Fruit fly (Drosophila melanogaster) whole organism, pupa: ENCODE results near the gene Prosbeta2R2.

Experiments used
- CG12605 ChIP-seq: fragments of 200-800 bp; sonication (Bioruptor generic); IDR thresholded peaks from 2 replicates; pipeline ENCODE4 v1.3.6; 2022; ENCODE audit warnings: missing biosample characterization, missing genetic modification characterization
- CG32121 ChIP-seq: fragments of 200-800 bp; sonication (Bioruptor generic); IDR thresholded peaks from 2 replicates; pipeline ENCODE4 v1.3.6; 2022; ENCODE audit warnings: missing biosample characterization, missing genetic modification characterization
- CG8159 ChIP-seq: fragments of 200-800 bp; sonication (Bioruptor generic); optimal IDR thresholded peaks from 3 replicates; lab custom pipeline; 2018; ENCODE audit warnings: missing biosample characterization, mild to moderate bottlenecking, missing genetic modification characterization, moderate library complexity
- CG8301 ChIP-seq: fragments of 200-800 bp; sonication (Bioruptor generic); optimal IDR thresholded peaks from 2 replicates; lab custom pipeline; 2018; ENCODE audit warnings: missing biosample characterization, mild to moderate bottlenecking, missing genetic modification characterization
- CG9948 ChIP-seq: fragments of 200-800 bp; sonication (Bioruptor generic); optimal IDR thresholded peaks from 2 replicates; lab custom pipeline; 2018; ENCODE audit warnings: missing biosample characterization, mild to moderate bottlenecking, missing genetic modification characterization, moderate library complexity
- EcR ChIP-seq: fragments of 200-800 bp; sonication (Bioruptor generic); optimal IDR thresholded peaks from 3 replicates; lab custom pipeline; 2019; ENCODE audit warnings: missing biosample characterization, missing genetic modification characterization, mild to moderate bottlenecking, moderate library complexity, missing genetic modification reagents
- Ets98B ChIP-seq: fragments of 200-800 bp; sonication (Bioruptor generic); IDR thresholded peaks from 2 replicates; pipeline ENCODE4 v1.3.6; 2022; ENCODE audit warnings: missing biosample characterization, missing genetic modification characterization
- Pif1B ChIP-seq: fragments of 200-800 bp; sonication (Bioruptor generic); optimal IDR thresholded peaks from 3 replicates; lab custom pipeline; 2016; ENCODE audit warnings: missing biosample characterization, missing genetic modification characterization
- fd96Ca ChIP-seq: fragments of 200-800 bp; sonication (Bioruptor generic); IDR thresholded peaks from 3 replicates; pipeline ENCODE4 v1.3.6; 2022; ENCODE audit warnings: missing biosample characterization, missing genetic modification characterization
- gl ChIP-seq: fragments of 200-800 bp; sonication (Bioruptor generic); optimal IDR thresholded peaks from 2 replicates; lab custom pipeline; 2018; ENCODE audit warnings: missing biosample characterization, mild to moderate bottlenecking, missing genetic modification characterization

dm6 chr3R:5261262-5261661 lies 41.9 kb upstream of the Prosbeta2R2 start:
- TF ChIP-seq CG8159 (no peak), CG8301 (tag; lab: Kevin White, UChicago) (no peak), fd96Ca (GFP tag; lab: Robert Waterston, UW) (no peak), EcR (GFP tag; lab: Kevin White, UChicago) (no peak), gl (no peak), CG32121 (GFP tag; lab: Robert Waterston, UW) (no peak), Pif1B (GFP tag; lab: Kevin White, UChicago) (no peak), Ets98B (GFP tag; lab: Robert Waterston, UW) (no peak), CG12605 (GFP tag; lab: Robert Waterston, UW) (no peak), CG9948 (tag; lab: Kevin White, UChicago) (no peak)
